Worm (Caenorhabditis elegans) whole organism, L4 larva: ENCODE data around the gene tdo-2.

Experiments used
- D1046.2 ChIP-seq: fragments of 200-800 bp; sonication (Bioruptor generic); IDR thresholded peaks from 2 replicates; pipeline ENCODE4 v1.3.6; 2022; ENCODE audit warnings: missing genetic modification characterization, missing compliant biosample characterization
- F26F4.8 ChIP-seq: fragments of 200-800 bp; sonication (Bioruptor generic); conservative IDR thresholded peaks from 2 replicates; pipeline ENCODE4 v1.3.6; 2022; ENCODE audit warnings: missing genetic modification characterization, missing compliant biosample characterization
- Y105C5A.15 ChIP-seq: fragments of 200-800 bp; sonication (Bioruptor generic); IDR thresholded peaks from 2 replicates; pipeline ENCODE4 v1.3.6; 2022; ENCODE audit warnings: missing genetic modification characterization, missing compliant biosample characterization
- attf-4 ChIP-seq: sonication (generic microtip); optimal IDR thresholded peaks from 3 replicates; lab custom pipeline; 2017; ENCODE audit warnings: missing biosample characterization, missing genetic modification characterization
- ceh-32 ChIP-seq: sonication (generic microtip); optimal IDR thresholded peaks from 2 replicates; lab custom pipeline; 2016; ENCODE audit warnings: mild to moderate bottlenecking, missing genetic modification characterization, missing compliant biosample characterization; ENCODE audit not compliant: poor library complexity
- ceh-44 ChIP-seq: fragments of 200-800 bp; sonication (Bioruptor generic); IDR thresholded peaks from 2 replicates; pipeline ENCODE4 v1.3.6; 2022; ENCODE audit warnings: missing genetic modification reagents, missing genetic modification characterization, missing compliant biosample characterization
- ces-1 ChIP-seq: fragments of 150-350 bp; sonication (generic microtip); optimal IDR thresholded peaks from 4 replicates; lab custom pipeline; 2014; ENCODE audit warnings: missing biosample characterization, missing genetic modification reagents, missing genetic modification characterization
- cey-2 ChIP-seq: sonication (generic microtip); optimal IDR thresholded peaks from 3 replicates; lab custom pipeline; 2017; ENCODE audit warnings: missing genetic modification characterization, mild to moderate bottlenecking, missing compliant biosample characterization, antibody characterized with exemption, borderline replicate concordance; ENCODE audit not compliant: insufficient read depth
- ctbp-1 ChIP-seq: fragments of 200-800 bp; sonication (Bioruptor generic); IDR thresholded peaks from 2 replicates; pipeline ENCODE4 v1.3.6; 2022; ENCODE audit warnings: missing genetic modification reagents, missing genetic modification characterization, missing compliant biosample characterization
- daf-16 ChIP-seq, 3 experiments: sonication (generic microtip); optimal IDR thresholded peaks; 2 replicates each; lab custom pipeline; 2016 to 2017; ENCODE audit warnings: missing genetic modification characterization in 3 of 3, missing genetic modification reagents in 3 of 3, mild to moderate bottlenecking in 2 of 3, missing compliant biosample characterization in 2 of 3, missing biosample characterization in 1 of 3, moderate library complexity in 1 of 3
- dmd-9 ChIP-seq: fragments of 200-800 bp; sonication (Bioruptor generic); IDR thresholded peaks from 2 replicates; pipeline ENCODE4 v1.3.6; 2022; ENCODE audit warnings: missing genetic modification reagents, missing genetic modification characterization, missing compliant biosample characterization
- dpl-1 ChIP-seq: fragments of 150-350 bp; optimal IDR thresholded peaks from 2 replicates; lab custom pipeline; 2014; ENCODE audit warnings: missing biosample characterization, missing genetic modification reagents, missing genetic modification characterization
- duxl-1 ChIP-seq: sonication (generic microtip); optimal IDR thresholded peaks from 2 replicates; lab custom pipeline; 2016; ENCODE audit warnings: mild to moderate bottlenecking, missing genetic modification characterization, moderate library complexity, missing compliant biosample characterization; ENCODE audit not compliant: poor library complexity
- egl-27 ChIP-seq: sonication (generic microtip); optimal IDR thresholded peaks from 3 replicates; lab custom pipeline; 2017; ENCODE audit warnings: missing biosample characterization, missing genetic modification reagents, missing genetic modification characterization
- egl-43 ChIP-seq: fragments of 200-800 bp; sonication (Bioruptor generic); IDR thresholded peaks from 2 replicates; pipeline ENCODE4 v1.3.6; 2022; ENCODE audit warnings: missing genetic modification reagents, missing genetic modification characterization, missing compliant biosample characterization
- fos-1 ChIP-seq: fragments of 150-350 bp; optimal IDR thresholded peaks from 2 replicates; lab custom pipeline; 2014; ENCODE audit warnings: missing biosample characterization, missing genetic modification characterization
- hlh-30 ChIP-seq: sonication (generic microtip); optimal IDR thresholded peaks from 2 replicates; lab custom pipeline; 2017; ENCODE audit warnings: antibody characterized with exemption, mild to moderate bottlenecking, missing genetic modification characterization, missing compliant biosample characterization; ENCODE audit not compliant: insufficient read depth
- lim-7 ChIP-seq: fragments of 200-800 bp; sonication (Bioruptor generic); IDR thresholded peaks from 2 replicates; pipeline ENCODE4 v1.3.6; 2022; ENCODE audit warnings: missing genetic modification characterization, missing compliant biosample characterization
- lin-38 ChIP-seq: fragments of 200-800 bp; sonication (Bioruptor generic); IDR thresholded peaks from 2 replicates; pipeline ENCODE4 v1.3.6; 2022; ENCODE audit warnings: missing genetic modification reagents, missing genetic modification characterization, missing compliant biosample characterization
- lir-3 ChIP-seq: sonication (generic microtip); optimal IDR thresholded peaks from 2 replicates; lab custom pipeline; 2016; ENCODE audit warnings: mild to moderate bottlenecking, missing genetic modification characterization, missing compliant biosample characterization
- madf-5 ChIP-seq, 2 experiments: fragments of 200-800 bp; sonication (Bioruptor generic); IDR thresholded peaks; 2 replicates each; pipeline ENCODE4 v1.3.6; 2022; ENCODE audit warnings: missing compliant biosample characterization in 2 of 2, missing genetic modification characterization in 2 of 2
- mdt-29 ChIP-seq: fragments of 200-800 bp; sonication (Bioruptor generic); IDR thresholded peaks from 2 replicates; pipeline ENCODE4 v1.3.6; 2022; ENCODE audit warnings: missing genetic modification reagents, missing genetic modification characterization, missing compliant biosample characterization
- mep-1 ChIP-seq: fragments of 150-350 bp; sonication (generic microtip); optimal IDR thresholded peaks from 3 replicates; lab custom pipeline; 2014; ENCODE audit warnings: missing biosample characterization, missing genetic modification characterization
- mes-2 ChIP-seq: sonication (generic microtip); optimal IDR thresholded peaks from 2 replicates; lab custom pipeline; 2016; ENCODE audit warnings: missing genotype, mild to moderate bottlenecking, missing genetic modification characterization, missing compliant biosample characterization; ENCODE audit not compliant: poor library complexity, severe bottlenecking
- nhr-28 ChIP-seq: fragments of 150-350 bp; optimal IDR thresholded peaks from 2 replicates; lab custom pipeline; 2014; ENCODE audit warnings: missing biosample characterization, missing genetic modification characterization
- nhr-42 ChIP-seq: fragments of 200-800 bp; sonication (Bioruptor generic); IDR thresholded peaks from 2 replicates; pipeline ENCODE4 v1.3.6; 2022; ENCODE audit warnings: missing genetic modification characterization, missing compliant biosample characterization
- nhr-76 ChIP-seq: fragments of 150-350 bp; optimal IDR thresholded peaks from 2 replicates; lab custom pipeline; 2014; ENCODE audit warnings: missing biosample characterization, missing genetic modification characterization
- nhr-77 ChIP-seq: fragments of 150-350 bp; optimal IDR thresholded peaks from 2 replicates; lab custom pipeline; 2014; ENCODE audit warnings: missing biosample characterization, missing genetic modification characterization
- php-3 ChIP-seq: fragments of 200-800 bp; sonication (Bioruptor generic); IDR thresholded peaks from 2 replicates; pipeline ENCODE4 v1.3.6; 2022; ENCODE audit warnings: missing genetic modification reagents, missing genetic modification characterization, missing compliant biosample characterization
- rbr-2 ChIP-seq: sonication (generic microtip); optimal IDR thresholded peaks from 2 replicates; lab custom pipeline; 2016; ENCODE audit warnings: missing genotype, missing genetic modification characterization, missing compliant biosample characterization
- saeg-2 ChIP-seq: fragments of 200-800 bp; sonication (Bioruptor generic); IDR thresholded peaks from 2 replicates; pipeline ENCODE4 v1.3.6; 2022; ENCODE audit warnings: missing genetic modification reagents, missing genetic modification characterization, missing compliant biosample characterization
- sdz-12 ChIP-seq: fragments of 200-800 bp; sonication (Bioruptor generic); optimal IDR thresholded peaks from 2 replicates; lab custom pipeline; 2018; ENCODE audit warnings: mild to moderate bottlenecking, missing genetic modification characterization, missing compliant biosample characterization
- set-16 ChIP-seq: fragments of 200-800 bp; sonication (Bioruptor generic); IDR thresholded peaks from 2 replicates; pipeline ENCODE4 v1.3.6; 2022; ENCODE audit warnings: missing genetic modification reagents, missing genetic modification characterization, missing compliant biosample characterization
- skn-1 ChIP-seq: fragments of 150-350 bp; optimal IDR thresholded peaks from 2 replicates; lab custom pipeline; 2014; ENCODE audit warnings: missing biosample characterization, missing genetic modification characterization
- snpc-1.2 ChIP-seq: fragments of 200-800 bp; sonication (Bioruptor generic); IDR thresholded peaks from 2 replicates; pipeline ENCODE4 v1.3.6; 2022; ENCODE audit warnings: missing genetic modification reagents, missing genetic modification characterization, missing compliant biosample characterization
- spr-1 ChIP-seq: sonication (generic microtip); optimal IDR thresholded peaks from 2 replicates; lab custom pipeline; 2016; ENCODE audit warnings: mild to moderate bottlenecking, missing genetic modification characterization, missing compliant biosample characterization
- tag-97 ChIP-seq: fragments of 200-800 bp; sonication (Bioruptor generic); IDR thresholded peaks from 2 replicates; pipeline ENCODE4 v1.3.6; 2022; ENCODE audit warnings: missing genetic modification characterization, missing compliant biosample characterization
- tra-1 ChIP-seq: fragments of 200-800 bp; sonication (Bioruptor generic); IDR thresholded peaks from 2 replicates; pipeline ENCODE4 v1.3.6; 2022; ENCODE audit warnings: missing genetic modification reagents, missing genetic modification characterization, missing compliant biosample characterization
- unc-62 ChIP-seq, 3 experiments: fragments of 150-350 bp in 1 of 3; sonication (generic microtip); optimal IDR thresholded peaks in 2 of 3; peaks in 1 of 3; 1 replicate in 1 of 3; 2 replicates in 2 of 3; lab custom pipeline; 2014 to 2017; ENCODE audit warnings: missing biosample characterization in 3 of 3, missing genetic modification characterization in 3 of 3, missing genetic modification reagents in 3 of 3, missing genotype in 1 of 3
- vab-7 ChIP-seq: fragments of 200-800 bp; sonication (Bioruptor generic); IDR thresholded peaks from 2 replicates; pipeline ENCODE4 v1.3.6; 2022; ENCODE audit warnings: missing genetic modification reagents, missing genetic modification characterization, missing compliant biosample characterization
- zip-11 ChIP-seq: fragments of 200-800 bp; sonication (Bioruptor generic); IDR thresholded peaks from 2 replicates; pipeline ENCODE4 v1.3.6; 2022; ENCODE audit warnings: missing genetic modification characterization, missing compliant biosample characterization
- ztf-11 ChIP-seq: fragments of 150-350 bp; optimal IDR thresholded peaks from 2 replicates; lab custom pipeline; 2014; ENCODE audit warnings: missing biosample characterization, missing genetic modification characterization
- ztf-7 ChIP-seq: fragments of 150-350 bp; optimal IDR thresholded peaks from 2 replicates; lab custom pipeline; 2014; ENCODE audit warnings: missing biosample characterization, missing genetic modification characterization

The tdo-2 gene

ce11 chrIII:5876140-5876675 lies 43.5 kb downstream of the tdo-2 start, which contains the start of gene aldo-2 (continued):
- TF ChIP-seq zip-11 (GFP tag; lab: Robert Waterston, UW) (no peak), tra-1 (GFP tag; lab: Robert Waterston, UW) (0 out of 2 replicates have a peak, but pooled peaks have one; percentile 11), spr-1 (tag; lab: Kevin White, UChicago) (no peak), ceh-32 (tag; lab: Kevin White, UChicago) (no peak), cey-2 (tag; lab: Kevin White, UChicago) (no peak), ctbp-1 (GFP tag; lab: Robert Waterston, UW) (no peak), mes-2 (peak; percentile 12), mep-1 (peak; percentile 46), lir-3 (tag; lab: Kevin White, UChicago) (no peak), dpl-1 (GFP tag; lab: Kevin White, UChicago) (peak; percentile 28), ces-1 (GFP tag; lab: Kevin White, UChicago) (no peak), rbr-2 (tag; lab: Kevin White, UChicago) (no peak)

DNA sequence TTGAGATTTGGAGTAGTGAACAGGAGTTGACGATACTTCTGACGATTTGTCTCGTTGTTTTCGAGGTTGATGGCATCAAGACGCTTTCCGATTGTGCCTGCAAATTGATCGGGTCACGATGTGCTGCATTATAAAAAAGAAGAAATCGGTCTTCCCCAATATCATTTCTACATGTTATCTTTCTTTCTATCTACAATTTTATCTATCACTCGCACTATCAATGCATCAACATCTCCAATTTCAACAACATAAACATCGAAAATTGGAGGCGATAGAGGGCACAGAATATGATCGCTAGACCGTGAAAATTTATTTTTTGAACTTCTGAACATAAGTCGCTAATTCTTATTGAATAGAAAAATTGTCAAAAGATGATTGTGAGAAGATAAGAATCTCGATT lies 44.0 kb downstream of the tdo-2 start:
- no peak for TF ChIP-seq dmd-9 (GFP tag; lab: Robert Waterston, UW)
- TF ChIP-seq attf-4 (tag; lab: Kevin White, UChicago) = no peak
- TF ChIP-seq nhr-28 (tag; lab: Kevin White, UChicago) = peak; percentile 21
- TF ChIP-seq duxl-1 = peak; percentile 42
- TF ChIP-seq daf-16 (GFP tag; optimal IDR thresholded peaks at IDR 0.05; lab: Kevin White, UChicago) = no peak
- TF ChIP-seq daf-16 (tag; optimal IDR thresholded peaks at IDR 0.05; lab: Kevin White, UChicago) = peak; percentile 80
- no peak for TF ChIP-seq saeg-2
- TF ChIP-seq lim-7 (GFP tag; lab: Robert Waterston, UW) = no peak

- TF ChIP-seq madf-5 (GFP tag; IDR thresholded peaks at IDR 0.05; lab: Robert Waterston, UW) = 0 out of 4 replicates have a peak, but pooled peaks of 1 of the 2 experiments have one; percentile 24
- peak; percentile 57; the same call in 1 of the 2 replicates for TF ChIP-seq set-16 (GFP tag; lab: Robert Waterston, UW)
- TF ChIP-seq ztf-11 (tag; lab: Kevin White, UChicago) = no peak
- no peak for TF ChIP-seq sdz-12 (GFP tag; lab: Kevin White, UChicago)
- TF ChIP-seq saeg-2 = no peak
- no peak for TF ChIP-seq ztf-7 (tag; lab: Kevin White, UChicago)
- no peak for TF ChIP-seq nhr-77
- no peak for TF ChIP-seq fos-1 (tag; lab: Kevin White, UChicago)
These were observed 44.4 kb downstream of the tdo-2 start for ce11 chrIII:5875418-5875702.

DNA sequence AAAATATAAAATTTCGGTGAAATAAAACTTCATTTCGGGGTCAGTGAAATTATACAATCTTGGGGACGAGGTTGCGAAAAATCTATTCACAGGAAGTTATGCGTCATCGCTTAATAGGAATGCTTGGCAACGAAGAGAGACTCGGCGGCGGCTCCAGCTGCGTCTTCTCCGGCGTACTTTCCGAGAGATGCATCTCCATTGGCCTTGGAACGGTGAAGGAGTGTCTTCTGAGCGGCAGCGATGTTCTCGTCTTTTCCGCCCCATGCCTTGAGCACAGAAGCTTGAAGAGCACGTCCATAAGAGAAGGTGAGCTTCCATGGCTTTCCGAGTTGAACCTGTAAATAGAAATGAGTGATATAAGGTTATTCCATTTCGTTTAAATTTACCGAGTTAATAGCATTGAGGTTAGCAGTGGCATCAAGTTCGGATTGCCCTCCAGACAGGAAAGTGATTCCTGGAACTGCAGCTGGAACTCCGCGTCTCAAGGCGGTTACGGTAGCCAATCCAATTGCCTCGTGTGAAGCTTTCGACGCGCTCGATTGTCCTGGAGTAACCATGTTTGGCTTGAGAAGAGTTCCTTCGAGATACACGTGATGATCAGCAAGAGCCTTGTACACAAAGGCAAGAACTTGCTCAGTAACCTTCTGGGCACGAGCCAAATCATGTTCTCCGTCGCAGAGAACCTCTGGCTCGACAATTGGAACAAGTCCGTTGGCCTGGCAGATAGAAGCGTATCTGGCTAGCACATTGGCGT lies 44.9 kb downstream of the tdo-2 start:
- TF ChIP-seq dmd-9 (GFP tag; lab: Robert Waterston, UW) = no peak
- 0 out of 2 replicates have a peak, but pooled peaks have one; percentile 47 for TF ChIP-seq D1046.2 (GFP tag; lab: Robert Waterston, UW)
- TF ChIP-seq mes-2 = no peak
- TF ChIP-seq skn-1 = peak; percentile 22
- no peak for TF ChIP-seq mdt-29 (GFP tag; lab: Robert Waterston, UW)
- TF ChIP-seq nhr-42 (GFP tag; lab: Robert Waterston, UW) = 0 out of 2 replicates have a peak, but pooled peaks have one; percentile 5
- TF ChIP-seq tag-97 = no peak
- no peak for TF ChIP-seq nhr-76 (tag; lab: Kevin White, UChicago)
- TF ChIP-seq ctbp-1 (GFP tag; lab: Robert Waterston, UW) = no peak
- TF ChIP-seq ceh-44 (GFP tag; lab: Robert Waterston, UW) = no peak
- TF ChIP-seq vab-7 (GFP tag; lab: Robert Waterston, UW) = no peak
- TF ChIP-seq F26F4.8 (GFP tag; lab: Robert Waterston, UW) = no peak
- peak; percentile 67 for TF ChIP-seq set-16 (GFP tag; lab: Robert Waterston, UW)
- TF ChIP-seq unc-62 (GFP tag; optimal IDR thresholded peaks at IDR 0.05 in 1 of 2; lab: Kevin White, UChicago) = no peak
- TF ChIP-seq unc-62 (tag; optimal IDR thresholded peaks at IDR 0.05; lab: Kevin White, UChicago) = no peak
- no peak for TF ChIP-seq snpc-1.2 (GFP tag; lab: Robert Waterston, UW)
- TF ChIP-seq egl-27 (tag; lab: Kevin White, UChicago) = no peak
- no peak for TF ChIP-seq lin-38 (GFP tag; lab: Robert Waterston, UW)
- no peak for TF ChIP-seq hlh-30
- no peak for TF ChIP-seq egl-43 (GFP tag; lab: Robert Waterston, UW)
- TF ChIP-seq saeg-2 = no peak
- TF ChIP-seq php-3 = 0 out of 2 replicates have a peak, but pooled peaks have one; percentile 8
- no peak for TF ChIP-seq Y105C5A.15 (GFP tag; lab: Robert Waterston, UW)
